Fruit fly (Drosophila melanogaster) whole organism, embryonic: ENCODE data around the gene CG14715.

Experiments used
- B-H2 ChIP-seq: fragments of 200-800 bp; sonication (Bioruptor generic); optimal IDR thresholded peaks from 2 replicates; lab custom pipeline; 2018; ENCODE audit warnings: missing biosample characterization, mild to moderate bottlenecking, missing genetic modification characterization
- CG10543 ChIP-seq: fragments of 200-800 bp; sonication (Bioruptor generic); optimal IDR thresholded peaks from 3 replicates; lab custom pipeline; 2017; ENCODE audit warnings: missing biosample characterization, mild to moderate bottlenecking, missing genetic modification characterization, moderate library complexity
- CG10565 ChIP-seq: fragments of 200-800 bp; sonication (Bioruptor generic); optimal IDR thresholded peaks from 3 replicates; lab custom pipeline; 2016; ENCODE audit warnings: missing biosample characterization, mild to moderate bottlenecking, missing genetic modification characterization
- CG12299 ChIP-seq: fragments of 200-800 bp; sonication (Bioruptor generic); optimal IDR thresholded peaks from 2 replicates; lab custom pipeline; 2018; ENCODE audit warnings: missing biosample characterization, mild to moderate bottlenecking, missing genetic modification characterization
- CG14014 ChIP-seq: fragments of 200-800 bp; sonication (Bioruptor generic); IDR thresholded peaks from 2 replicates; pipeline ENCODE4 v1.3.6; 2022; ENCODE audit warnings: missing biosample characterization, missing genetic modification characterization
- CG14441 ChIP-seq: fragments of 200-800 bp; sonication (Bioruptor generic); IDR thresholded peaks from 2 replicates; pipeline ENCODE4 v1.3.6; 2022; ENCODE audit warnings: missing biosample characterization, missing genetic modification characterization
- CG17829 ChIP-seq: fragments of 200-800 bp; optimal IDR thresholded peaks from 2 replicates; lab custom pipeline; 2019; ENCODE audit warnings: missing biosample characterization, mild to moderate bottlenecking, missing genetic modification characterization, moderate library complexity
- CG1792 ChIP-seq: fragments of 200-800 bp; sonication (Bioruptor generic); optimal IDR thresholded peaks from 2 replicates; lab custom pipeline; 2016; ENCODE audit warnings: missing biosample characterization, missing genetic modification characterization
- CG30431 ChIP-seq: fragments of 200-800 bp; sonication (Bioruptor generic); optimal IDR thresholded peaks from 2 replicates; lab custom pipeline; 2017; ENCODE audit warnings: missing biosample characterization, missing genetic modification characterization
- CG33213 ChIP-seq: fragments of 200-800 bp; sonication (Bioruptor generic); optimal IDR thresholded peaks from 3 replicates; lab custom pipeline; 2016; ENCODE audit warnings: missing biosample characterization, missing genetic modification characterization
- CG3847 ChIP-seq: fragments of 200-800 bp; sonication (Bioruptor generic); IDR thresholded peaks from 2 replicates; pipeline ENCODE4 v1.3.6; 2022; ENCODE audit warnings: missing biosample characterization, missing genetic modification characterization
- CG6791 ChIP-seq: fragments of 200-800 bp; sonication (Bioruptor generic); IDR thresholded peaks from 3 replicates; pipeline ENCODE4 v1.3.6; 2022; ENCODE audit warnings: missing biosample characterization, missing genetic modification characterization; ENCODE audit not compliant: partially characterized antibody
- CG7372 ChIP-seq: fragments of 200-800 bp; sonication (Bioruptor generic); IDR thresholded peaks from 2 replicates; pipeline ENCODE4 v1.3.6; 2022; ENCODE audit warnings: missing biosample characterization, missing genetic modification characterization
- CG7928 ChIP-seq: fragments of 200-800 bp; sonication (Bioruptor generic); optimal IDR thresholded peaks from 2 replicates; lab custom pipeline; 2017; ENCODE audit warnings: missing biosample characterization, mild to moderate bottlenecking, missing genetic modification characterization
- CG8944 ChIP-seq: fragments of 200-800 bp; sonication (Bioruptor generic); optimal IDR thresholded peaks from 3 replicates; lab custom pipeline; 2016; ENCODE audit warnings: missing biosample characterization, missing genetic modification characterization
- CG9215 ChIP-seq: fragments of 200-800 bp; sonication (Bioruptor generic); IDR thresholded peaks from 2 replicates; pipeline ENCODE4 v1.3.6; 2022; ENCODE audit warnings: missing biosample characterization, missing genetic modification characterization
- CrebB ChIP-seq: fragments of 200-800 bp; sonication (Bioruptor generic); optimal IDR thresholded peaks from 3 replicates; lab custom pipeline; 2018; ENCODE audit warnings: missing biosample characterization, mild to moderate bottlenecking, missing genetic modification characterization
- Deaf1 ChIP-seq: fragments of 200-800 bp; optimal IDR thresholded peaks from 3 replicates; lab custom pipeline; 2019; ENCODE audit warnings: missing biosample characterization, mild to moderate bottlenecking, missing genetic modification characterization, moderate library complexity
- HLH3B ChIP-seq: fragments of 200-800 bp; sonication (Bioruptor generic); IDR thresholded peaks from 2 replicates; pipeline ENCODE4 v1.3.6; 2022; ENCODE audit warnings: missing biosample characterization, missing genetic modification characterization
- Hmr ChIP-seq: fragments of 200-800 bp; sonication (Bioruptor generic); optimal IDR thresholded peaks from 3 replicates; lab custom pipeline; 2017; ENCODE audit warnings: mild to moderate bottlenecking, missing biosample characterization, missing genetic modification reagents, missing genetic modification characterization
- Pdp1 ChIP-seq, 2 experiments: fragments of 200-800 bp; sonication (Bioruptor generic); optimal IDR thresholded peaks; 3 replicates each; lab custom pipeline; 2016; ENCODE audit warnings: missing biosample characterization in 2 of 2, missing genetic modification characterization in 2 of 2, mild to moderate bottlenecking in 1 of 2, moderate library complexity in 1 of 2
- Sin3A ChIP-seq: fragments of >200 bp; optimal IDR thresholded peaks from 2 replicates; lab custom pipeline; 2018
- Sox102F ChIP-seq: fragments of 200-800 bp; sonication (Bioruptor generic); optimal IDR thresholded peaks from 2 replicates; lab custom pipeline; 2018; ENCODE audit warnings: missing biosample characterization, mild to moderate bottlenecking, missing genetic modification characterization, moderate library complexity
- Sry-β ChIP-seq: fragments of 200-800 bp; sonication (Bioruptor generic); optimal IDR thresholded peaks from 2 replicates; lab custom pipeline; 2018; ENCODE audit warnings: missing biosample characterization, mild to moderate bottlenecking, missing genetic modification characterization, moderate library complexity
- bsh ChIP-seq, 2 experiments: fragments of 200-800 bp; sonication (Bioruptor generic); optimal IDR thresholded peaks; 2 replicates each; lab custom pipeline; 2017 to 2018; ENCODE audit warnings: mild to moderate bottlenecking in 2 of 2, missing biosample characterization in 2 of 2, missing genetic modification characterization in 2 of 2, moderate library complexity in 1 of 2
- cato ChIP-seq: fragments of 200-800 bp; sonication (Bioruptor generic); optimal IDR thresholded peaks from 2 replicates; lab custom pipeline; 2016; ENCODE audit warnings: missing biosample characterization, missing genetic modification characterization, borderline replicate concordance
- croc ChIP-seq: fragments of 200-800 bp; sonication (Bioruptor generic); conservative IDR thresholded peaks from 3 replicates; pipeline ENCODE4 v1.3.6; 2022; ENCODE audit warnings: missing biosample characterization, missing genetic modification characterization
- dysf ChIP-seq: fragments of 200-800 bp; sonication (Bioruptor generic); IDR thresholded peaks from 3 replicates; pipeline ENCODE4 v1.3.6; 2022; ENCODE audit warnings: missing biosample characterization, missing genetic modification characterization
- eve ChIP-seq, 2 experiments: fragments of >200 bp; optimal IDR thresholded peaks; 2 replicates each; lab custom pipeline; 2017; ENCODE audit warnings: missing biosample characterization in 2 of 2, missing genetic modification characterization in 2 of 2
- exex ChIP-seq: fragments of 200-800 bp; sonication (Bioruptor generic); optimal IDR thresholded peaks from 4 replicates; lab custom pipeline; 2018; ENCODE audit warnings: missing biosample characterization, mild to moderate bottlenecking, missing genetic modification characterization, moderate library complexity
- fd64A ChIP-seq: fragments of 200-800 bp; sonication (Bioruptor generic); optimal IDR thresholded peaks from 3 replicates; lab custom pipeline; 2018; ENCODE audit warnings: missing biosample characterization, mild to moderate bottlenecking, missing genetic modification characterization
- gcm ChIP-seq: fragments of 200-800 bp; sonication (Bioruptor generic); optimal IDR thresholded peaks from 2 replicates; lab custom pipeline; 2019; ENCODE audit warnings: missing biosample characterization, mild to moderate bottlenecking, missing genetic modification characterization, moderate library complexity
- gfzf ChIP-seq: fragments of 200-800 bp; sonication (Bioruptor generic); optimal IDR thresholded peaks from 2 replicates; lab custom pipeline; 2016; ENCODE audit warnings: missing biosample characterization, mild to moderate bottlenecking, missing genetic modification characterization, moderate library complexity
- grau ChIP-seq: fragments of 200-800 bp; optimal IDR thresholded peaks from 3 replicates; lab custom pipeline; 2019; ENCODE audit warnings: missing biosample characterization, mild to moderate bottlenecking, missing genetic modification characterization, moderate library complexity
- hkb ChIP-seq, 2 experiments: fragments of 200-800 bp in 1 of 2; fragments of >200 bp in 1 of 2; sonication (Bioruptor generic) in 1 of 2; IDR thresholded peaks in 1 of 2; optimal IDR thresholded peaks in 1 of 2; 2 replicates each; pipeline versions ENCODE4 v1.3.6 to Lab custom; 2017 to 2022; ENCODE audit warnings: missing biosample characterization in 1 of 2, missing genetic modification characterization in 1 of 2
- ind ChIP-seq: fragments of 200-800 bp; sonication (Bioruptor generic); optimal IDR thresholded peaks from 3 replicates; lab custom pipeline; 2016; ENCODE audit warnings: missing biosample characterization, missing genetic modification characterization
- inv ChIP-seq: fragments of 200-800 bp; sonication (Bioruptor generic); IDR thresholded peaks from 2 replicates; pipeline ENCODE4 v1.3.6; 2022; ENCODE audit warnings: missing biosample characterization, missing genetic modification characterization; ENCODE audit not compliant: partially characterized antibody
- kah ChIP-seq: fragments of 200-800 bp; sonication (Bioruptor generic); optimal IDR thresholded peaks from 2 replicates; lab custom pipeline; 2018; ENCODE audit warnings: missing biosample characterization, mild to moderate bottlenecking, missing genetic modification characterization
- ken ChIP-seq: fragments of 200-800 bp; sonication (Bioruptor generic); IDR thresholded peaks from 3 replicates; pipeline ENCODE4 v1.3.6; 2022; ENCODE audit warnings: missing biosample characterization, missing genetic modification characterization
- kni ChIP-seq: fragments of 200-800 bp; sonication (Bioruptor generic); optimal IDR thresholded peaks from 3 replicates; lab custom pipeline; 2017; ENCODE audit warnings: mild to moderate bottlenecking, missing biosample characterization, missing genetic modification reagents, missing genetic modification characterization
- lilli ChIP-seq: fragments of 200-800 bp; sonication (Bioruptor generic); optimal IDR thresholded peaks from 3 replicates; lab custom pipeline; 2016; ENCODE audit warnings: missing biosample characterization, missing genetic modification characterization
- nerfin-1 ChIP-seq: fragments of 200-800 bp; sonication (Bioruptor generic); optimal IDR thresholded peaks from 3 replicates; lab custom pipeline; 2019; ENCODE audit warnings: missing biosample characterization, mild to moderate bottlenecking, missing genetic modification characterization, moderate library complexity
- row ChIP-seq: fragments of 200-800 bp; sonication (Bioruptor generic); IDR thresholded peaks from 3 replicates; pipeline ENCODE4 v1.3.6; 2022; ENCODE audit warnings: missing biosample characterization, missing genetic modification characterization
- run ChIP-seq: fragments of 200-800 bp; sonication (Bioruptor generic); optimal IDR thresholded peaks from 3 replicates; lab custom pipeline; 2018; ENCODE audit warnings: missing biosample characterization, mild to moderate bottlenecking, missing genetic modification characterization
- sima ChIP-seq: fragments of 200-800 bp; sonication (Bioruptor generic); optimal IDR thresholded peaks from 2 replicates; lab custom pipeline; 2016; ENCODE audit warnings: missing biosample characterization, missing genetic modification characterization
- sr ChIP-seq: fragments of 200-800 bp; sonication (Bioruptor generic); IDR thresholded peaks from 3 replicates; pipeline ENCODE4 v1.3.6; 2022; ENCODE audit warnings: missing biosample characterization, missing genetic modification characterization
- stwl ChIP-seq: fragments of 200-800 bp; sonication (Bioruptor generic); optimal IDR thresholded peaks from 3 replicates; lab custom pipeline; 2018; ENCODE audit warnings: missing biosample characterization, mild to moderate bottlenecking, missing genetic modification characterization, moderate library complexity

The CG14715 gene

dm6 chr3R:11650105-11651039, 23.6 kb upstream of the CG14715 start, which contains the start of the genes Csk and Elp1 (continued):
- TF ChIP-seq CG14441 (GFP tag; lab: Robert Waterston, UW) (peak; percentile 44; the same call in 1 of the 2 replicates), CrebB (tag; lab: Kevin White, UChicago) (no peak), Sin3A (lab: Kevin White, UChicago) (peak; percentile 82), Hmr (GFP tag; lab: Kevin White, UChicago) (peak; percentile 77), gfzf (GFP tag; lab: Kevin White, UChicago) (peak; percentile 82), CG10565 (no peak), bsh (GFP tag; optimal IDR thresholded peaks at IDR 0.05; lab: Kevin White, UChicago) (peak in 1 of 2 experiments; percentile 40), CG17829 (tag; lab: Kevin White, UChicago) (peak; percentile 73), CG6791 (no peak; the same call in 2 of the 3 replicates), inv (GFP tag; lab: Robert Waterston, UW) (peak; percentile 37; the same call in 1 of the 2 replicates), grau (tag; lab: Kevin White, UChicago) (peak; percentile 69), CG7372 (GFP tag; lab: Robert Waterston, UW) (0 out of 2 replicates have a peak, but pooled peaks have one; percentile 39), HLH3B (GFP tag; lab: Robert Waterston, UW) (peak; percentile 52), CG1792 (GFP tag; lab: Kevin White, UChicago) (peak; percentile 14), eve (GFP tag; optimal IDR thresholded peaks at IDR 0.05; lab: Kevin White, UChicago) (peak in 1 of 2 experiments; percentile 50), exex (tag; lab: Kevin White, UChicago) (peak; percentile 16), gcm (no peak), cato (GFP tag; lab: Kevin White, UChicago) (peak; percentile 16), row (GFP tag; lab: Robert Waterston, UW) (peak; percentile 91), B-H2 (peak; percentile 49), CG7928 (GFP tag; lab: Kevin White, UChicago) (no peak), CG3847 (GFP tag; lab: Robert Waterston, UW) (peak; percentile 88), fd64A (GFP tag; lab: Kevin White, UChicago) (peak; percentile 10), Sry-β (GFP tag; lab: Kevin White, UChicago) (peak; percentile 95), run (tag; lab: Kevin White, UChicago) (peak; percentile 18), ken (GFP tag; lab: Robert Waterston, UW) (peak; percentile 58; the same call in 1 of the 3 replicates), CG30431 (GFP tag; lab: Kevin White, UChicago) (peak; percentile 26), ind (GFP tag; lab: Kevin White, UChicago) (peak; percentile 50), stwl (peak; percentile 97), Pdp1 (GFP tag; optimal IDR thresholded peaks at IDR 0.05; lab: Kevin White, UChicago) (peak; percentile 39 to 52), sr (GFP tag; lab: Robert Waterston, UW) (peak; percentile 80), nerfin-1 (tag; lab: Kevin White, UChicago) (peak; percentile 68), Deaf1 (tag; lab: Kevin White, UChicago) (peak; percentile 16), CG33213 (GFP tag; lab: Kevin White, UChicago) (peak; percentile 40), CG8944 (peak; percentile 31), lilli (GFP tag; lab: Kevin White, UChicago) (peak; percentile 55), croc (0 out of 3 replicates have a peak, but pooled peaks have one; percentile 29), CG14014 (GFP tag; lab: Robert Waterston, UW) (peak; percentile 46; the same call in 1 of the 2 replicates), CG10543 (GFP tag; lab: Kevin White, UChicago) (peak; percentile 64), CG9215 (peak; percentile 42), kah (GFP tag; lab: Kevin White, UChicago) (peak; percentile 56), dysf (GFP tag; lab: Robert Waterston, UW) (peak; percentile 49; the same call in 2 of the 3 replicates), hkb (optimal IDR thresholded peaks at IDR 0.05; lab: Kevin White, UChicago) (peak; percentile 64), hkb (GFP tag; IDR thresholded peaks at IDR 0.05; lab: Robert Waterston, UW) (no peak), Sox102F (GFP tag; lab: Kevin White, UChicago) (peak; percentile 21), CG12299 (tag; lab: Kevin White, UChicago) (peak; percentile 27), kni (peak; percentile 39), sima (GFP tag; lab: Kevin White, UChicago) (no peak)
